Fruit fly (Drosophila melanogaster) whole organism, embryonic: ENCODE results near the gene CG32280.

Experiments
- CG10462 ChIP-seq: fragments of 200-800 bp; sonication (Bioruptor generic); optimal IDR thresholded peaks from 2 replicates; lab custom pipeline; 2016; ENCODE audit warnings: missing biosample characterization, missing genetic modification characterization
- CG12155 ChIP-seq: fragments of 200-800 bp; sonication (Bioruptor generic); optimal IDR thresholded peaks from 3 replicates; lab custom pipeline; 2016; ENCODE audit warnings: missing biosample characterization, missing genetic modification characterization
- CG13894 ChIP-seq: fragments of 200-800 bp; sonication (Bioruptor generic); optimal IDR thresholded peaks from 3 replicates; lab custom pipeline; 2018; ENCODE audit warnings: missing biosample characterization, mild to moderate bottlenecking, missing genetic modification characterization, moderate library complexity
- CG15479 ChIP-seq: fragments of 200-800 bp; sonication (Bioruptor generic); optimal IDR thresholded peaks from 3 replicates; lab custom pipeline; 2019; ENCODE audit warnings: missing biosample characterization, mild to moderate bottlenecking, missing genetic modification characterization, moderate library complexity
- CG15601 ChIP-seq: fragments of 200-800 bp; sonication (Bioruptor generic); optimal IDR thresholded peaks from 3 replicates; lab custom pipeline; 2019; ENCODE audit warnings: missing biosample characterization, mild to moderate bottlenecking, missing genetic modification characterization, moderate library complexity
- CG17328 ChIP-seq: fragments of 200-800 bp; sonication (Bioruptor generic); IDR thresholded peaks from 2 replicates; pipeline ENCODE4 v1.3.6; 2022; ENCODE audit warnings: missing biosample characterization, missing genetic modification characterization
- CG17385 ChIP-seq: fragments of 200-800 bp; sonication (Bioruptor generic); optimal IDR thresholded peaks from 3 replicates; lab custom pipeline; 2018; ENCODE audit warnings: missing biosample characterization, mild to moderate bottlenecking, missing genetic modification characterization
- CG17829 ChIP-seq: fragments of 200-800 bp; optimal IDR thresholded peaks from 2 replicates; lab custom pipeline; 2019; ENCODE audit warnings: missing biosample characterization, mild to moderate bottlenecking, missing genetic modification characterization, moderate library complexity
- CG1832 ChIP-seq: fragments of 200-800 bp; sonication (Bioruptor generic); optimal IDR thresholded peaks from 2 replicates; lab custom pipeline; 2017; ENCODE audit warnings: missing biosample characterization, mild to moderate bottlenecking, missing genetic modification characterization, inconsistent platforms
- CG2116 ChIP-seq: fragments of 200-800 bp; sonication (Bioruptor generic); optimal IDR thresholded peaks from 3 replicates; lab custom pipeline; 2018; ENCODE audit warnings: missing biosample characterization, mild to moderate bottlenecking, missing genetic modification characterization
- CG2120 ChIP-seq: fragments of 200-800 bp; sonication (Bioruptor generic); optimal IDR thresholded peaks from 3 replicates; lab custom pipeline; 2016; ENCODE audit warnings: missing biosample characterization, missing genetic modification characterization
- CG2678 ChIP-seq: fragments of 200-800 bp; sonication (Bioruptor generic); optimal IDR thresholded peaks from 3 replicates; lab custom pipeline; 2019; ENCODE audit warnings: missing biosample characterization, mild to moderate bottlenecking, missing genetic modification characterization, moderate library complexity
- CG30020 ChIP-seq: fragments of 200-800 bp; optimal IDR thresholded peaks from 2 replicates; lab custom pipeline; 2019; ENCODE audit warnings: missing biosample characterization, mild to moderate bottlenecking, missing genetic modification characterization, moderate library complexity
- CG31365 ChIP-seq: fragments of 200-800 bp; sonication (Bioruptor generic); optimal IDR thresholded peaks from 2 replicates; lab custom pipeline; 2018; ENCODE audit warnings: missing biosample characterization, mild to moderate bottlenecking, missing genetic modification characterization
- CG34422 ChIP-seq: fragments of 200-800 bp; sonication (Bioruptor generic); IDR thresholded peaks from 3 replicates; pipeline ENCODE4 v1.3.6; 2022; ENCODE audit warnings: missing biosample characterization, missing genetic modification characterization
- CG42726 ChIP-seq: fragments of 200-800 bp; sonication (Bioruptor generic); IDR thresholded peaks from 2 replicates; pipeline ENCODE4 v1.3.6; 2022; ENCODE audit warnings: missing biosample characterization, missing genetic modification characterization; ENCODE audit not compliant: partially characterized antibody
- CG4424 ChIP-seq: fragments of 200-800 bp; sonication (Bioruptor generic); optimal IDR thresholded peaks from 3 replicates; lab custom pipeline; 2016; ENCODE audit warnings: missing biosample characterization, missing genetic modification characterization
- CG4854 ChIP-seq: fragments of 200-800 bp; sonication (Bioruptor generic); optimal IDR thresholded peaks from 2 replicates; lab custom pipeline; 2016; ENCODE audit warnings: missing biosample characterization, missing genetic modification characterization, inconsistent platforms
- CG6791 ChIP-seq: fragments of 200-800 bp; sonication (Bioruptor generic); IDR thresholded peaks from 3 replicates; pipeline ENCODE4 v1.3.6; 2022; ENCODE audit warnings: missing biosample characterization, missing genetic modification characterization; ENCODE audit not compliant: partially characterized antibody
- CG7786 ChIP-seq: fragments of 200-800 bp; sonication (Bioruptor generic); optimal IDR thresholded peaks from 2 replicates; lab custom pipeline; 2016; ENCODE audit warnings: missing biosample characterization, missing genetic modification characterization
- Dek ChIP-seq: fragments of 200-800 bp; sonication (Bioruptor generic); optimal IDR thresholded peaks from 3 replicates; lab custom pipeline; 2019; ENCODE audit warnings: missing biosample characterization, mild to moderate bottlenecking, missing genetic modification characterization, moderate library complexity
- Dp ChIP-seq: fragments of 200-800 bp; sonication (Bioruptor generic); optimal IDR thresholded peaks from 2 replicates; lab custom pipeline; 2018; ENCODE audit warnings: missing biosample characterization, mild to moderate bottlenecking, missing genetic modification characterization, moderate library complexity
- E2f1 ChIP-seq: fragments of 200-800 bp; sonication (Bioruptor generic); IDR thresholded peaks from 2 replicates; pipeline ENCODE4 v1.3.6; 2022; ENCODE audit warnings: missing biosample characterization, missing genetic modification characterization
- HLH4C ChIP-seq: fragments of 200-800 bp; sonication (Bioruptor generic); IDR thresholded peaks from 3 replicates; pipeline ENCODE4 v1.3.6; 2022; ENCODE audit warnings: missing biosample characterization, missing genetic modification characterization; ENCODE audit not compliant: partially characterized antibody
- Lhr ChIP-seq: fragments of 200-800 bp; sonication (Bioruptor generic); optimal IDR thresholded peaks from 3 replicates; lab custom pipeline; 2017; ENCODE audit warnings: mild to moderate bottlenecking, missing biosample characterization, missing genetic modification reagents, missing genetic modification characterization
- NK7.1 ChIP-seq: fragments of 200-800 bp; sonication (Bioruptor generic); optimal IDR thresholded peaks from 3 replicates; lab custom pipeline; 2016; ENCODE audit warnings: missing biosample characterization, missing genetic modification characterization
- Spps ChIP-seq: fragments of 200-800 bp; sonication (Bioruptor generic); optimal IDR thresholded peaks from 2 replicates; lab custom pipeline; 2018; ENCODE audit warnings: missing biosample characterization, mild to moderate bottlenecking, missing genetic modification characterization
- Trl ChIP-seq, 3 experiments: fragments of >200 bp in 2 of 3; fragments of 200-800 bp in 1 of 3; sonication (Bioruptor generic) in 1 of 3; optimal IDR thresholded peaks; 2 replicates in 1 of 3; 3 replicates in 2 of 3; lab custom pipeline; 2016 to 2017; ENCODE audit warnings: missing biosample characterization in 1 of 3, missing genetic modification characterization in 1 of 3
- Xrp1 ChIP-seq: fragments of 200-800 bp; sonication (Bioruptor generic); IDR thresholded peaks from 2 replicates; pipeline ENCODE4 v1.3.6; 2022; ENCODE audit warnings: missing biosample characterization, missing genetic modification characterization
- abd-A ChIP-seq: fragments of 200-800 bp; sonication (Bioruptor generic); optimal IDR thresholded peaks from 3 replicates; lab custom pipeline; 2019; ENCODE audit warnings: missing biosample characterization, mild to moderate bottlenecking, missing genetic modification characterization, moderate library complexity
- bab2 ChIP-seq: fragments of 200-800 bp; sonication (Bioruptor generic); optimal IDR thresholded peaks from 2 replicates; lab custom pipeline; 2016; ENCODE audit warnings: missing biosample characterization, missing genetic modification characterization
- bigmax ChIP-seq: fragments of 200-800 bp; sonication (Bioruptor generic); optimal IDR thresholded peaks from 2 replicates; lab custom pipeline; 2018; ENCODE audit warnings: missing biosample characterization, mild to moderate bottlenecking, missing genetic modification characterization
- bowl ChIP-seq: fragments of 200-800 bp; sonication (Bioruptor generic); IDR thresholded peaks from 2 replicates; pipeline ENCODE4 v1.3.6; 2022; ENCODE audit warnings: missing biosample characterization, missing genetic modification characterization
- chm ChIP-seq: fragments of 200-800 bp; sonication (Bioruptor generic); IDR thresholded peaks from 2 replicates; pipeline ENCODE4 v1.3.6; 2022; ENCODE audit warnings: missing biosample characterization, missing genetic modification characterization
- eve ChIP-seq, 2 experiments: fragments of >200 bp; optimal IDR thresholded peaks; 2 replicates each; lab custom pipeline; 2017; ENCODE audit warnings: missing biosample characterization in 2 of 2, missing genetic modification characterization in 2 of 2
- exex ChIP-seq: fragments of 200-800 bp; sonication (Bioruptor generic); optimal IDR thresholded peaks from 4 replicates; lab custom pipeline; 2018; ENCODE audit warnings: missing biosample characterization, mild to moderate bottlenecking, missing genetic modification characterization, moderate library complexity
- her ChIP-seq: fragments of 200-800 bp; sonication (Bioruptor generic); optimal IDR thresholded peaks from 2 replicates; lab custom pipeline; 2016; ENCODE audit warnings: missing biosample characterization, missing genetic modification characterization
- ind ChIP-seq: fragments of 200-800 bp; sonication (Bioruptor generic); optimal IDR thresholded peaks from 3 replicates; lab custom pipeline; 2016; ENCODE audit warnings: missing biosample characterization, missing genetic modification characterization
- insv ChIP-seq, 2 experiments: fragments of 200-800 bp; sonication (Bioruptor generic); optimal IDR thresholded peaks; 3 replicates each; lab custom pipeline; 2016 to 2018; ENCODE audit warnings: missing biosample characterization in 2 of 2, missing genetic modification characterization in 2 of 2
- nerfin-1 ChIP-seq: fragments of 200-800 bp; sonication (Bioruptor generic); optimal IDR thresholded peaks from 3 replicates; lab custom pipeline; 2019; ENCODE audit warnings: missing biosample characterization, mild to moderate bottlenecking, missing genetic modification characterization, moderate library complexity
- nmo ChIP-seq: fragments of 200-800 bp; sonication (Bioruptor generic); optimal IDR thresholded peaks from 2 replicates; lab custom pipeline; 2018; ENCODE audit warnings: missing biosample characterization, mild to moderate bottlenecking, missing genetic modification characterization, moderate library complexity
- pita ChIP-seq: fragments of 200-800 bp; sonication (Bioruptor generic); optimal IDR thresholded peaks from 2 replicates; lab custom pipeline; 2017; ENCODE audit warnings: missing biosample characterization, mild to moderate bottlenecking, missing genetic modification characterization
- ranshi ChIP-seq: fragments of 200-800 bp; sonication (Bioruptor generic); IDR thresholded peaks from 2 replicates; pipeline ENCODE4 v1.3.6; 2022; ENCODE audit warnings: missing biosample characterization, missing genetic modification characterization
- run ChIP-seq: fragments of 200-800 bp; sonication (Bioruptor generic); optimal IDR thresholded peaks from 3 replicates; lab custom pipeline; 2018; ENCODE audit warnings: missing biosample characterization, mild to moderate bottlenecking, missing genetic modification characterization
- salm ChIP-seq: fragments of 200-800 bp; sonication (Bioruptor generic); optimal IDR thresholded peaks from 2 replicates; lab custom pipeline; 2018; ENCODE audit warnings: missing biosample characterization, mild to moderate bottlenecking, missing genetic modification characterization
- sc ChIP-seq, 3 experiments: fragments of >200 bp in 2 of 3; fragments of 200-800 bp in 1 of 3; sonication (Bioruptor generic) in 1 of 3; optimal IDR thresholded peaks; 2 replicates in 2 of 3; 3 replicates in 1 of 3; lab custom pipeline; 2017; ENCODE audit warnings: mild to moderate bottlenecking in 1 of 3, missing biosample characterization in 1 of 3, missing genetic modification characterization in 1 of 3, missing genetic modification reagents in 1 of 3
- tgo ChIP-seq: fragments of 200-800 bp; sonication (Bioruptor generic); IDR thresholded peaks from 3 replicates; pipeline ENCODE4 v1.3.6; 2022; ENCODE audit warnings: missing biosample characterization, missing genetic modification characterization
- vnd ChIP-seq: fragments of 200-800 bp; sonication (Bioruptor generic); IDR thresholded peaks from 3 replicates; pipeline ENCODE4 v1.3.6; 2022; ENCODE audit warnings: missing biosample characterization, missing genetic modification characterization; ENCODE audit not compliant: partially characterized antibody
- wek ChIP-seq: fragments of 200-800 bp; sonication (Bioruptor generic); optimal IDR thresholded peaks from 3 replicates; lab custom pipeline; 2018; ENCODE audit warnings: missing biosample characterization, mild to moderate bottlenecking, missing genetic modification characterization, moderate library complexity
- yki ChIP-seq: fragments of >200 bp; optimal IDR thresholded peaks from 3 replicates; lab custom pipeline; 2018

Gene CG32280

dm6 chr3L:3197464-3197863 lies 32.5 kb downstream of the CG32280 start, which contains the start of gene CG14966 (continued):
- TF ChIP-seq ranshi (GFP tag; lab: Robert Waterston, UW) (no peak), run (tag; lab: Kevin White, UChicago) (no peak), Spps (tag; lab: Kevin White, UChicago) (no peak), Lhr (GFP tag; lab: Kevin White, UChicago) (no peak), Dek (tag; lab: Kevin White, UChicago) (peak; percentile 53), CG1832 (GFP tag; lab: Kevin White, UChicago) (no peak), yki (lab: Kevin White, UChicago) (no peak), vnd (GFP tag; lab: Robert Waterston, UW) (peak; percentile 75), eve (GFP tag; optimal IDR thresholded peaks at IDR 0.05; lab: Kevin White, UChicago) (no peak), tgo (GFP tag; lab: Robert Waterston, UW) (no peak), CG4424 (GFP tag; lab: Kevin White, UChicago) (peak; percentile 1), CG2120 (peak; percentile 66), CG12155 (GFP tag; lab: Kevin White, UChicago) (peak; percentile 32), her (GFP tag; lab: Kevin White, UChicago) (no peak), Dp (GFP tag; lab: Kevin White, UChicago) (peak; percentile 42), chm (GFP tag; lab: Robert Waterston, UW) (peak; percentile 30; the same call in 1 of the 2 replicates), CG4854 (GFP tag; lab: Kevin White, UChicago) (peak; percentile 19), Xrp1 (GFP tag; lab: Robert Waterston, UW) (no peak), abd-A (tag; lab: Kevin White, UChicago) (no peak), CG31365 (tag; lab: Kevin White, UChicago) (no peak), HLH4C (GFP tag; lab: Robert Waterston, UW) (peak; percentile 76), CG17385 (GFP tag; lab: Kevin White, UChicago) (no peak), salm (tag; lab: Kevin White, UChicago) (no peak), pita (no peak), CG17829 (tag; lab: Kevin White, UChicago) (peak; percentile 66), CG13894 (peak; percentile 58), CG34422 (GFP tag; lab: Robert Waterston, UW) (peak; percentile 87; the same call in 2 of the 3 replicates), ind (GFP tag; lab: Kevin White, UChicago) (peak; percentile 19), CG17328 (no peak), nmo (GFP tag; lab: Kevin White, UChicago) (peak; percentile 43), bigmax (GFP tag; lab: Kevin White, UChicago) (peak; percentile 8), CG2116 (peak; percentile 43), CG2678 (peak; percentile 4), NK7.1 (GFP tag; lab: Kevin White, UChicago) (no peak), CG10462 (no peak), E2f1 (GFP tag; lab: Robert Waterston, UW) (no peak), CG15479 (GFP tag; lab: Kevin White, UChicago) (no peak), exex (tag; lab: Kevin White, UChicago) (peak; percentile 2), bab2 (GFP tag; lab: Kevin White, UChicago) (peak; percentile 10), CG15601 (tag; lab: Kevin White, UChicago) (no peak), CG30020 (tag; lab: Kevin White, UChicago) (peak; percentile 42), CG42726 (GFP tag; lab: Robert Waterston, UW) (peak; percentile 91), CG6791 (GFP tag; lab: Robert Waterston, UW) (peak; percentile 91), nerfin-1 (tag; lab: Kevin White, UChicago) (peak; percentile 31), insv (GFP tag; optimal IDR thresholded peaks at IDR 0.05; lab: Kevin White, UChicago) (no peak), bowl (no peak), Trl (optimal IDR thresholded peaks at IDR 0.05; lab: Kevin White, UChicago) (no peak), Trl (GFP tag; optimal IDR thresholded peaks at IDR 0.05; lab: Kevin White, UChicago) (no peak), sc (optimal IDR thresholded peaks at IDR 0.05; lab: Kevin White, UChicago) (no peak), sc (GFP tag; optimal IDR thresholded peaks at IDR 0.05; lab: Kevin White, UChicago) (no peak), wek (GFP tag; lab: Kevin White, UChicago) (no peak), CG7786 (peak; percentile 0)
